Worm (Caenorhabditis elegans) whole organism, L1 larva: ENCODE results near the gene F47B8.13.

Experiments
- C04F5.9 ChIP-seq: sonication (generic microtip); optimal IDR thresholded peaks from 2 replicates; lab custom pipeline; 2016; ENCODE audit warnings: missing genetic modification characterization, missing compliant biosample characterization
- C16A3.4 ChIP-seq: fragments of 150-350 bp; optimal IDR thresholded peaks from 2 replicates; lab custom pipeline; 2014; ENCODE audit warnings: missing biosample characterization, missing genetic modification characterization
- C34B4.2 ChIP-seq: sonication (generic microtip); optimal IDR thresholded peaks from 2 replicates; lab custom pipeline; 2017; ENCODE audit warnings: mild to moderate bottlenecking, missing genetic modification characterization, missing compliant biosample characterization
- F16B12.6 ChIP-seq: fragments of 150-350 bp; optimal IDR thresholded peaks from 2 replicates; lab custom pipeline; 2014; ENCODE audit warnings: missing biosample characterization, missing genetic modification characterization
- blmp-1 ChIP-seq: fragments of 150-350 bp; optimal IDR thresholded peaks from 2 replicates; lab custom pipeline; 2014; ENCODE audit warnings: missing biosample characterization, missing genetic modification characterization
- ceh-63 ChIP-seq: fragments of 200-800 bp; sonication (Bioruptor generic); optimal IDR thresholded peaks from 2 replicates; lab custom pipeline; 2018; ENCODE audit warnings: mild to moderate bottlenecking, missing genetic modification characterization, missing compliant biosample characterization
- ceh-88 ChIP-seq: fragments of 200-800 bp; sonication (Bioruptor generic); IDR thresholded peaks from 2 replicates; pipeline ENCODE4 v1.3.6; 2022; ENCODE audit warnings: missing genetic modification characterization, missing compliant biosample characterization
- dsc-1 ChIP-seq: sonication (generic microtip); optimal IDR thresholded peaks from 2 replicates; lab custom pipeline; 2016; ENCODE audit warnings: mild to moderate bottlenecking, missing genetic modification characterization, missing compliant biosample characterization
- elt-2 ChIP-seq: sonication (generic microtip); optimal IDR thresholded peaks from 2 replicates; lab custom pipeline; 2016; ENCODE audit warnings: missing genetic modification characterization, mild to moderate bottlenecking, inconsistent platforms, missing compliant biosample characterization, missing genetic modification reagents
- fkh-10 ChIP-seq: sonication (generic microtip); optimal IDR thresholded peaks from 2 replicates; lab custom pipeline; 2017; ENCODE audit warnings: missing biosample characterization, missing genetic modification reagents, missing genetic modification characterization
- hpl-2 ChIP-seq: fragments of 150-350 bp; optimal IDR thresholded peaks from 2 replicates; lab custom pipeline; 2014; ENCODE audit warnings: missing biosample characterization, missing genetic modification reagents, missing genetic modification characterization
- isw-1 ChIP-seq: fragments of 200-800 bp; sonication (Bioruptor generic); IDR thresholded peaks from 2 replicates; pipeline ENCODE4 v1.3.6; 2022; ENCODE audit warnings: missing genetic modification characterization, missing compliant biosample characterization
- jun-1 ChIP-seq: fragments of 150-350 bp; optimal IDR thresholded peaks from 2 replicates; lab custom pipeline; 2014; ENCODE audit warnings: missing biosample characterization, missing genetic modification reagents, missing genetic modification characterization
- lin-35 ChIP-seq, 2 experiments: fragments of 150-350 bp; optimal IDR thresholded peaks; 2 replicates each; lab custom pipeline; 2014; ENCODE audit warnings: missing biosample characterization in 2 of 2, missing genetic modification characterization in 2 of 2, missing genetic modification reagents in 2 of 2
- lin-39 ChIP-seq: fragments of 150-350 bp; optimal IDR thresholded peaks from 2 replicates; lab custom pipeline; 2014; ENCODE audit warnings: missing biosample characterization, missing genetic modification reagents, missing genetic modification characterization
- lir-3 ChIP-seq: sonication (generic microtip); optimal IDR thresholded peaks from 2 replicates; lab custom pipeline; 2016; ENCODE audit warnings: mild to moderate bottlenecking, missing genetic modification characterization, moderate library complexity, missing compliant biosample characterization; ENCODE audit not compliant: poor library complexity
- lsy-2 ChIP-seq, 2 experiments: fragments of 150-350 bp; optimal IDR thresholded peaks; 2 replicates each; lab custom pipeline; 2014; ENCODE audit warnings: missing biosample characterization in 2 of 2, missing genetic modification characterization in 2 of 2
- mab-9 ChIP-seq: fragments of 200-800 bp; sonication (Bioruptor generic); IDR thresholded peaks from 2 replicates; pipeline ENCODE4 v1.3.6; 2022; ENCODE audit warnings: missing genetic modification reagents, missing genetic modification characterization, missing compliant biosample characterization
- mdl-1 ChIP-seq, 2 experiments: fragments of 150-350 bp; optimal IDR thresholded peaks; 2 replicates each; lab custom pipeline; 2014 to 2017; ENCODE audit warnings: missing biosample characterization in 2 of 2, missing genetic modification characterization in 2 of 2, inconsistent platforms in 1 of 2
- mef-2 ChIP-seq: fragments of 150-350 bp; optimal IDR thresholded peaks from 2 replicates; lab custom pipeline; 2014; ENCODE audit warnings: missing biosample characterization, missing genetic modification characterization
- nhr-11 ChIP-seq: fragments of 150-350 bp; optimal IDR thresholded peaks from 2 replicates; lab custom pipeline; 2014; ENCODE audit warnings: missing biosample characterization, missing genetic modification characterization
- nhr-19 ChIP-seq: fragments of 200-800 bp; sonication (Bioruptor generic); conservative IDR thresholded peaks from 2 replicates; pipeline ENCODE4 v1.3.6; 2022; ENCODE audit warnings: missing genetic modification characterization, missing compliant biosample characterization
- nhr-237 ChIP-seq: fragments of 150-350 bp; optimal IDR thresholded peaks from 2 replicates; lab custom pipeline; 2014; ENCODE audit warnings: missing biosample characterization, missing genetic modification characterization
- nhr-28 ChIP-seq: fragments of 150-350 bp; optimal IDR thresholded peaks from 2 replicates; lab custom pipeline; 2014; ENCODE audit warnings: missing biosample characterization, missing genetic modification characterization
- nhr-47 ChIP-seq: sonication (generic microtip); optimal IDR thresholded peaks from 2 replicates; lab custom pipeline; 2016; ENCODE audit warnings: mild to moderate bottlenecking, missing genetic modification characterization, moderate library complexity, missing compliant biosample characterization
- nhr-76 ChIP-seq: sonication (generic microtip); optimal IDR thresholded peaks from 2 replicates; lab custom pipeline; 2017; ENCODE audit warnings: missing biosample characterization, missing genetic modification characterization
- nhr-84 ChIP-seq: sonication (generic microtip); optimal IDR thresholded peaks from 2 replicates; lab custom pipeline; 2017; ENCODE audit warnings: missing biosample characterization, missing genetic modification characterization
- nhr-85 ChIP-seq: sonication (generic microtip); peaks from one replicate; lab custom pipeline; 2016; ENCODE audit warnings: missing genetic modification characterization, inconsistent platforms, missing compliant biosample characterization
- pag-3 ChIP-seq: sonication (generic microtip); optimal IDR thresholded peaks from 2 replicates; lab custom pipeline; 2017; ENCODE audit warnings: missing genetic modification characterization, mild to moderate bottlenecking, missing compliant biosample characterization, antibody characterized with exemption, borderline replicate concordance; ENCODE audit not compliant: insufficient read depth
- pqm-1 ChIP-seq: sonication (generic microtip); optimal IDR thresholded peaks from 3 replicates; lab custom pipeline; 2017; ENCODE audit warnings: missing biosample characterization, missing genetic modification characterization
- snu-23 ChIP-seq: sonication (generic microtip); optimal IDR thresholded peaks from 2 replicates; lab custom pipeline; 2016; ENCODE audit warnings: missing genetic modification characterization, missing compliant biosample characterization
- sptf-1 ChIP-seq: fragments of 150-350 bp; optimal IDR thresholded peaks from 2 replicates; lab custom pipeline; 2014; ENCODE audit warnings: missing biosample characterization, missing genetic modification characterization
- sup-37 ChIP-seq: fragments of 200-800 bp; sonication (Bioruptor generic); optimal IDR thresholded peaks from 2 replicates; lab custom pipeline; 2018; ENCODE audit warnings: mild to moderate bottlenecking, missing genetic modification characterization, missing compliant biosample characterization
- tbx-2 ChIP-seq: sonication (generic microtip); optimal IDR thresholded peaks from 2 replicates; lab custom pipeline; 2016; ENCODE audit warnings: missing genetic modification characterization, missing compliant biosample characterization
- unc-130 ChIP-seq: fragments of 150-350 bp; optimal IDR thresholded peaks from 2 replicates; lab custom pipeline; 2017; ENCODE audit warnings: missing biosample characterization, missing genetic modification characterization, inconsistent platforms
- unc-30 ChIP-seq: sonication (generic microtip); optimal IDR thresholded peaks from 2 replicates; lab custom pipeline; 2017; ENCODE audit warnings: missing biosample characterization, missing genetic modification characterization
- unc-86 ChIP-seq: sonication (generic microtip); optimal IDR thresholded peaks from 2 replicates; lab custom pipeline; 2016; ENCODE audit warnings: missing genetic modification characterization, missing compliant biosample characterization
- vab-15 ChIP-seq: sonication (generic microtip); optimal IDR thresholded peaks from 2 replicates; lab custom pipeline; 2017; ENCODE audit warnings: missing genotype, mild to moderate bottlenecking, missing genetic modification characterization, missing compliant biosample characterization
- zag-1 ChIP-seq: fragments of 150-350 bp; optimal IDR thresholded peaks from 2 replicates; lab custom pipeline; 2014; ENCODE audit warnings: missing biosample characterization, missing genetic modification characterization
- ztf-11 ChIP-seq, 2 experiments: sonication (generic microtip); optimal IDR thresholded peaks; 2 replicates each; lab custom pipeline; 2016 to 2017; ENCODE audit warnings: missing genetic modification characterization in 2 of 2, missing biosample characterization in 1 of 2, missing compliant biosample characterization in 1 of 2

The F47B8.13 gene

ce11 chrV:14293667-14294194 lies 25.8 kb downstream of the F47B8.13 start, which contains the start of gene F14D7.2:
TSS of gene F14D7.2 (minus strand) at chrV:14293717.
- TF ChIP-seq nhr-85 (no peak), ceh-63 (no peak), C04F5.9 (tag; lab: Kevin White, UChicago) (no peak), ceh-88 (no peak), mdl-1 (tag; optimal IDR thresholded peaks at IDR 0.05; lab: Kevin White, UChicago) (no peak), lin-35 (GFP tag; optimal IDR thresholded peaks at IDR 0.05; lab: Kevin White, UChicago) (no peak), pag-3 (tag; lab: Kevin White, UChicago) (no peak), fkh-10 (GFP tag; lab: Kevin White, UChicago) (no peak), vab-15 (tag; lab: Kevin White, UChicago) (no peak), zag-1 (no peak), nhr-237 (tag; lab: Kevin White, UChicago) (no peak), unc-30 (no peak), lin-39 (tag; lab: Kevin White, UChicago) (no peak), ztf-11 (tag; optimal IDR thresholded peaks at IDR 0.05; lab: Kevin White, UChicago) (no peak), isw-1 (GFP tag; lab: Robert Waterston, UW) (no peak), dsc-1 (tag; lab: Kevin White, UChicago) (no peak), unc-86 (no peak), pqm-1 (tag; lab: Kevin White, UChicago) (no peak), mef-2 (tag; lab: Kevin White, UChicago) (no peak), C16A3.4 (tag; lab: Kevin White, UChicago) (no peak)
- TF ChIP-seq, all 84 proteins: peak for 0

ce11 chrV:14290636-14291035 lies 28.9 kb downstream of the F47B8.13 start, which contains the start of gene F14D7.18:
TSS of gene F14D7.18 (minus strand) at chrV:14290736.
- TF ChIP-seq lsy-2 (tag; optimal IDR thresholded peaks at IDR 0.05; lab: Kevin White, UChicago), result no peak
- TF ChIP-seq jun-1 (tag; lab: Kevin White, UChicago), result no peak
- no peak for TF ChIP-seq unc-30
- TF ChIP-seq lin-35 (GFP tag; optimal IDR thresholded peaks at IDR 0.05; lab: Kevin White, UChicago), result no peak
- TF ChIP-seq tbx-2 (tag; lab: Kevin White, UChicago), result no peak
- no peak for TF ChIP-seq nhr-11 (tag; lab: Kevin White, UChicago)
- TF ChIP-seq F16B12.6 (tag; lab: Kevin White, UChicago), result no peak
- TF ChIP-seq hpl-2 (GFP tag; lab: Kevin White, UChicago), result no peak
- TF ChIP-seq blmp-1 (tag; lab: Kevin White, UChicago), result no peak
- TF ChIP-seq nhr-85, result no peak
- TF ChIP-seq vab-15 (tag; lab: Kevin White, UChicago), result no peak
- TF ChIP-seq unc-130 (tag; lab: Kevin White, UChicago), result no peak

- TF ChIP-seq elt-2 (tag; lab: Kevin White, UChicago), result no peak
- no peak for TF ChIP-seq nhr-84 (tag; lab: Kevin White, UChicago)
- no peak for TF ChIP-seq dsc-1 (tag; lab: Kevin White, UChicago)
- TF ChIP-seq lin-39 (tag; lab: Kevin White, UChicago), result no peak
- no peak for TF ChIP-seq nhr-19 (GFP tag; lab: Robert Waterston, UW)
- no peak for TF ChIP-seq unc-30
- no peak for TF ChIP-seq sup-37
- no peak for TF ChIP-seq nhr-28
- TF ChIP-seq nhr-47, result no peak
- TF ChIP-seq nhr-237 (tag; lab: Kevin White, UChicago), result no peak
- no peak for TF ChIP-seq sptf-1
- no peak for TF ChIP-seq C34B4.2 (tag; lab: Kevin White, UChicago)
- TF ChIP-seq snu-23 (GFP tag; lab: Kevin White, UChicago), result no peak
- no peak for TF ChIP-seq nhr-76 (tag; lab: Kevin White, UChicago)
- no peak for TF ChIP-seq lir-3
- TF ChIP-seq mab-9 (GFP tag; lab: Robert Waterston, UW), result no peak
- TF ChIP-seq, all 84 proteins: peak for 0
These were observed 30.2 kb downstream of the F47B8.13 start, which contains the start of gene F14D7.1 for ce11 chrV:14289363-14289762. TSS of gene F14D7.1 (minus strand) at chrV:14289463.
